Worm (Caenorhabditis elegans): ENCODE results near the gene ceh-30.

ce11 chrX:3059299-3059698 is 4.1 kb upstream of the ceh-30 start, which contains the start of gene rsef-1:
- TF ChIP-seq nhr-76 (tag; optimal IDR thresholded peaks at IDR 0.05): no peak
- no peak for TF ChIP-seq hlh-1 (tag; optimal IDR thresholded peaks at IDR 0.05)
- TF ChIP-seq blmp-1 (tag; optimal IDR thresholded peaks at IDR 0.05): no peak
- TF ChIP-seq mab-5 (tag; optimal IDR thresholded peaks at IDR 0.05): no peak
- TF ChIP-seq lsy-2 (tag; optimal IDR thresholded peaks at IDR 0.05): no peak
- no peak for TF ChIP-seq ztf-11 (tag; optimal IDR thresholded peaks at IDR 0.05)
- no peak for TF ChIP-seq cnd-1 (tag; optimal IDR thresholded peaks at IDR 0.05)
- no peak for TF ChIP-seq sptf-1 (tag; optimal IDR thresholded peaks at IDR 0.05)
- no peak for TF ChIP-seq snpc-4 (tag; optimal IDR thresholded peaks at IDR 0.05)
- TF ChIP-seq ces-1 (GFP tag; optimal IDR thresholded peaks at IDR 0.05): no peak
- TF ChIP-seq nhr-12 (tag; optimal IDR thresholded peaks at IDR 0.05): no peak
- no peak for TF ChIP-seq pha-4 (tag; optimal IDR thresholded peaks at IDR 0.05)
- TF ChIP-seq mep-1 (tag; optimal IDR thresholded peaks at IDR 0.05): no peak

All from whole organism, mixed stage, embryonic.